Worm (Caenorhabditis elegans) whole organism, late embryonic: ENCODE measurements around the gene oops-1.

Experiments used
- C08G9.2 ChIP-seq: sonication (generic microtip); optimal IDR thresholded peaks from 2 replicates; lab custom pipeline; 2016; ENCODE audit warnings: mild to moderate bottlenecking, missing genetic modification characterization, moderate library complexity, missing compliant biosample characterization
- F13H6.1 ChIP-seq: sonication (generic microtip); optimal IDR thresholded peaks from 2 replicates; lab custom pipeline; 2016; ENCODE audit warnings: missing genetic modification characterization, missing compliant biosample characterization
- K09A11.1 ChIP-seq: sonication (generic microtip); optimal IDR thresholded peaks from 2 replicates; lab custom pipeline; 2017; ENCODE audit warnings: antibody characterized with exemption, mild to moderate bottlenecking, missing genetic modification characterization, missing compliant biosample characterization; ENCODE audit not compliant: insufficient read depth
- T23F11.4 ChIP-seq: fragments of 200-800 bp; sonication (Bioruptor generic); optimal IDR thresholded peaks from 2 replicates; lab custom pipeline; 2018; ENCODE audit warnings: mild to moderate bottlenecking, missing genetic modification characterization, missing compliant biosample characterization
- Y22D7AL.16 ChIP-seq: sonication (generic microtip); optimal IDR thresholded peaks from 2 replicates; lab custom pipeline; 2016; ENCODE audit warnings: missing genetic modification characterization, missing compliant biosample characterization
- ahr-1 ChIP-seq: sonication (generic microtip); optimal IDR thresholded peaks from 2 replicates; lab custom pipeline; 2016; ENCODE audit warnings: missing genetic modification characterization, missing compliant biosample characterization
- ama-1 ChIP-seq: fragments of 150-350 bp; optimal IDR thresholded peaks from 2 replicates; lab custom pipeline; 2014
- ceh-22 ChIP-seq: sonication (generic microtip); optimal IDR thresholded peaks from 2 replicates; lab custom pipeline; 2017; ENCODE audit warnings: missing biosample characterization, missing genetic modification characterization
- ceh-24 ChIP-seq: sonication (generic microtip); optimal IDR thresholded peaks from 2 replicates; lab custom pipeline; 2016; ENCODE audit warnings: mild to moderate bottlenecking, missing genetic modification characterization, missing compliant biosample characterization
- ceh-45 ChIP-seq: fragments of 200-800 bp; sonication (Bioruptor generic); IDR thresholded peaks from 2 replicates; pipeline ENCODE4 v1.3.6; 2022; ENCODE audit warnings: missing genetic modification reagents, missing genetic modification characterization, missing compliant biosample characterization
- ceh-48 ChIP-seq: sonication (generic microtip); optimal IDR thresholded peaks from 2 replicates; lab custom pipeline; 2016; ENCODE audit warnings: missing genetic modification characterization, inconsistent platforms, missing compliant biosample characterization
- ceh-6 ChIP-seq: fragments of 200-800 bp; sonication (Bioruptor generic); optimal IDR thresholded peaks from 2 replicates; lab custom pipeline; 2018; ENCODE audit warnings: mild to moderate bottlenecking, missing genetic modification characterization, missing compliant biosample characterization
- dmd-4 ChIP-seq: sonication (generic microtip); optimal IDR thresholded peaks from 2 replicates; lab custom pipeline; 2016; ENCODE audit warnings: borderline replicate concordance, missing genetic modification characterization, missing compliant biosample characterization
- ets-4 ChIP-seq: sonication (generic microtip); optimal IDR thresholded peaks from 2 replicates; lab custom pipeline; 2016; ENCODE audit warnings: missing genetic modification characterization, missing compliant biosample characterization
- eyg-1 ChIP-seq: sonication (generic microtip); optimal IDR thresholded peaks from 2 replicates; lab custom pipeline; 2016; ENCODE audit warnings: missing genotype, missing genetic modification characterization, missing compliant biosample characterization
- hlh-15 ChIP-seq: sonication (generic microtip); optimal IDR thresholded peaks from 2 replicates; lab custom pipeline; 2016; ENCODE audit warnings: missing genetic modification characterization, missing compliant biosample characterization
- lim-6 ChIP-seq: sonication (generic microtip); optimal IDR thresholded peaks from 2 replicates; lab custom pipeline; 2016; ENCODE audit warnings: missing genetic modification characterization, missing compliant biosample characterization
- madf-2 ChIP-seq: sonication (generic microtip); optimal IDR thresholded peaks from 2 replicates; lab custom pipeline; 2017; ENCODE audit warnings: missing genetic modification characterization, missing compliant biosample characterization
- nfya-1 ChIP-seq: sonication (generic microtip); optimal IDR thresholded peaks from 2 replicates; lab custom pipeline; 2017; ENCODE audit warnings: missing genetic modification characterization, mild to moderate bottlenecking, missing compliant biosample characterization, antibody characterized with exemption, moderate library complexity
- nhr-11 ChIP-seq: fragments of 150-350 bp; optimal IDR thresholded peaks from 2 replicates; lab custom pipeline; 2014; ENCODE audit warnings: missing biosample characterization, missing genetic modification characterization
- odd-2 ChIP-seq: sonication (generic microtip); optimal IDR thresholded peaks from 2 replicates; lab custom pipeline; 2017; ENCODE audit warnings: antibody characterized with exemption, mild to moderate bottlenecking, missing genetic modification characterization, missing compliant biosample characterization
- pag-3 ChIP-seq: sonication (generic microtip); optimal IDR thresholded peaks from 2 replicates; lab custom pipeline; 2016; ENCODE audit warnings: missing compliant biosample characterization, missing genetic modification characterization, borderline replicate concordance
- pat-9 ChIP-seq: fragments of 200-800 bp; sonication (Bioruptor generic); optimal IDR thresholded peaks from 2 replicates; lab custom pipeline; 2018; ENCODE audit warnings: mild to moderate bottlenecking, missing genetic modification characterization, moderate library complexity, missing compliant biosample characterization
- pax-1 ChIP-seq: fragments of 150-350 bp; optimal IDR thresholded peaks from 2 replicates; lab custom pipeline; 2014; ENCODE audit warnings: missing biosample characterization, missing genetic modification characterization
- pha-2 ChIP-seq: sonication (generic microtip); optimal IDR thresholded peaks from 2 replicates; lab custom pipeline; 2017; ENCODE audit warnings: mild to moderate bottlenecking, missing genetic modification characterization, missing compliant biosample characterization
- pha-4 ChIP-seq: fragments of 150-350 bp; optimal IDR thresholded peaks from 2 replicates; lab custom pipeline; 2018; ENCODE audit warnings: missing biosample characterization, missing genetic modification reagents, missing genetic modification characterization
- pros-1 ChIP-seq: fragments of 150-350 bp; optimal IDR thresholded peaks from 2 replicates; lab custom pipeline; 2014; ENCODE audit warnings: missing biosample characterization, missing genetic modification reagents, missing genetic modification characterization
- ref-2 ChIP-seq: sonication (generic microtip); optimal IDR thresholded peaks from 2 replicates; lab custom pipeline; 2016; ENCODE audit warnings: missing genetic modification characterization, missing compliant biosample characterization
- rnt-1 ChIP-seq: sonication (generic microtip); optimal IDR thresholded peaks from 2 replicates; lab custom pipeline; 2016; ENCODE audit warnings: missing genetic modification characterization, missing compliant biosample characterization
- sox-2 ChIP-seq: fragments of 200-800 bp; sonication (Bioruptor generic); IDR thresholded peaks from 2 replicates; pipeline ENCODE4 v1.3.6; 2022; ENCODE audit warnings: missing genetic modification reagents, missing genetic modification characterization, missing compliant biosample characterization
- sox-4 ChIP-seq: sonication (generic microtip); optimal IDR thresholded peaks from 2 replicates; lab custom pipeline; 2017; ENCODE audit warnings: mild to moderate bottlenecking, missing genetic modification characterization, inconsistent platforms, missing compliant biosample characterization
- syd-9 ChIP-seq: sonication (generic microtip); optimal IDR thresholded peaks from 2 replicates; lab custom pipeline; 2016; ENCODE audit warnings: mild to moderate bottlenecking, missing genetic modification characterization, moderate library complexity, missing compliant biosample characterization
- unc-3 ChIP-seq, 2 experiments: fragments of 200-800 bp in 1 of 2; sonication (Bioruptor generic) in 1 of 2; sonication (generic microtip) in 1 of 2; conservative IDR thresholded peaks in 1 of 2; optimal IDR thresholded peaks in 1 of 2; 2 replicates each; pipeline versions ENCODE4 v1.3.6 to Lab custom; 2016 to 2022; ENCODE audit warnings: missing compliant biosample characterization in 2 of 2, missing genetic modification characterization in 2 of 2, missing genetic modification reagents in 1 of 2
- unc-42 ChIP-seq: sonication (generic microtip); optimal IDR thresholded peaks from 2 replicates; lab custom pipeline; 2016; ENCODE audit warnings: missing genotype, missing genetic modification characterization, missing compliant biosample characterization
- unc-55 ChIP-seq: sonication (generic microtip); optimal IDR thresholded peaks from 2 replicates; lab custom pipeline; 2017; ENCODE audit warnings: missing biosample characterization, missing genetic modification reagents, missing genetic modification characterization
- unc-86 ChIP-seq: sonication (generic microtip); optimal IDR thresholded peaks from 2 replicates; lab custom pipeline; 2016; ENCODE audit warnings: missing genetic modification characterization, missing compliant biosample characterization
- zip-5 ChIP-seq: sonication (generic microtip); optimal IDR thresholded peaks from 2 replicates; lab custom pipeline; 2016; ENCODE audit warnings: missing genetic modification characterization, missing compliant biosample characterization

oops-1 gene

DNA sequence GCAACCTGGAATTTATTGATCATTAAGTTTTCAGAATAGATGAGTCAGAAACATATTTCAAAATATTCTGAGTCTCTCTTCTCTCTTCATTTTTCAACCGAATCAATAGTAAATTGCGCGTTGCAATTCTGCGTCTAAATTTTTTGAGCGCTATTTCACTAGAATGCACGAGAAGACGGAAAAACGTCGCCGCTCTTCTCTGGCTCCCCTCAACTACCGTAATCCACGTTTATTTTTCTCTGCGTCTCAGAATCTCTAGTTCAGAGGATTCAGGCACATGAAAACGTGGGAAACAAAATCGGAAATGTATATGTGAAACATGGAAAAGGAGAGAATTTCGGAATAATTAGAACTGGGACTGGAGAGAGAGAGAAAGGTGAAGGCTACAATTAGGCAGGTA lies 8.5 kb downstream of the oops-1 start:
- TF ChIP-seq ceh-6 (GFP tag; lab: Kevin White, UChicago): no peak
- TF ChIP-seq pat-9: no peak
- no peak for TF ChIP-seq eyg-1 (tag; lab: Kevin White, UChicago)
- TF ChIP-seq unc-3 (GFP tag; conservative IDR thresholded peaks at IDR 0.05; lab: Robert Waterston, UW): no peak
- no peak for TF ChIP-seq unc-3 (tag; optimal IDR thresholded peaks at IDR 0.05; lab: Kevin White, UChicago)
- TF ChIP-seq nfya-1 (tag; lab: Kevin White, UChicago): peak; percentile 85
- no peak for TF ChIP-seq ahr-1 (tag; lab: Kevin White, UChicago)
- no peak for TF ChIP-seq lim-6 (tag; lab: Kevin White, UChicago)
- TF ChIP-seq T23F11.4 (GFP tag; lab: Kevin White, UChicago): no peak
- no peak for TF ChIP-seq F13H6.1
- TF ChIP-seq hlh-15 (tag; lab: Kevin White, UChicago): no peak
- peak; percentile 30 for TF ChIP-seq unc-42 (tag; lab: Kevin White, UChicago)
- TF ChIP-seq ets-4 (tag; lab: Kevin White, UChicago): no peak
- no peak for TF ChIP-seq syd-9 (tag; lab: Kevin White, UChicago)
- no peak for TF ChIP-seq unc-86 (tag; lab: Kevin White, UChicago)
- no peak for TF ChIP-seq ceh-22 (tag; lab: Kevin White, UChicago)
- no peak for TF ChIP-seq ceh-48
- no peak for TF ChIP-seq pag-3
- peak; percentile 39 for TF ChIP-seq unc-55
- TF ChIP-seq odd-2: no peak
- no peak for TF ChIP-seq sox-4
- TF ChIP-seq nhr-11 (tag; lab: Kevin White, UChicago): no peak

DNA sequence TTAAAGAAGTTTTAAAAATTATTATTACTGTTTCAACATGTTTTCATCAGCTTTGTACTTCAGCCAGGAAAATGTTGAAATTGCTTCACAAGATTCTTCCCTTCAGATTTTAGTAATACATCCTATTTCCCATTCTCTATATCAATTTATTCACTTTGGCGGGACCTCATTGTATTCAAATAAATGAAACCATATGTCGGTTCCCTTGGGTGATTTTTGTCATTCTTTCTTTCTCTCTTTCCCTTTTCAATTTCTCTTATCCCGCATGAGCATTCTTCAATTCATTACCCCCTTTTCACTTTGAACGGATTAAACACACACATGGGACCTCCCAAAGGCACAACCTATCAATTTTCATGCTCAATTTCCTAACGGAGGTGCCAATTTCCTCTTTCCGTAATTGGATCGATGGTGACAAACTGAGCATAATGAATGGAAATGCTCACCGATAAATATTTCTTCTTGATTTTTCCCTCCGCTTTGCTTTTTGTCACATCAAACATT lies 10.4 kb downstream of the oops-1 start:
- TF ChIP-seq unc-3 (GFP tag; conservative IDR thresholded peaks at IDR 0.05; lab: Robert Waterston, UW) (no peak), unc-3 (tag; optimal IDR thresholded peaks at IDR 0.05; lab: Kevin White, UChicago) (peak; percentile 19), nhr-11 (tag; lab: Kevin White, UChicago) (no peak), unc-42 (tag; lab: Kevin White, UChicago) (peak; percentile 75)

DNA sequence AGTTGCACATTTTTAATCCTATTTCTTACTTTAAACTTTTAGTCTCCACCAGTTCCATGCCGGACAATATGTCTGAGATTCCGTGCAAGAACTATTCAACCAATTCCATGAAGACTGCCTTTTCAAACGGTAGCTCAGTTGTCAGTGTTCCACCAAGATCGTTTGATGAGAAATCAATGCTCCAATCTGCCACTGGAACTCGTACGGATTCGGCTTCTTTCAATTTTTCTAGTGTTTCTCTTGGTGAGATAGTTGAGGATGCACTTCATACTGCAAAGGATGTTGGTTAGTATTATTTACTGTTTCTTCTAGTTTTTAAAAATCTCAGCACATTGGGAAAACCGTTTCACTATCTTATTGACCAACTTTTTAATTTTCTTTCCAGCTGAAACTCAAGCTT lies 14.4 kb downstream of the oops-1 start:
- TF ChIP-seq Y22D7AL.16 (no peak), ref-2 (tag; lab: Kevin White, UChicago) (no peak), T23F11.4 (GFP tag; lab: Kevin White, UChicago) (no peak), madf-2 (tag; lab: Kevin White, UChicago) (no peak), pros-1 (tag; lab: Kevin White, UChicago) (no peak), syd-9 (tag; lab: Kevin White, UChicago) (no peak), unc-42 (tag; lab: Kevin White, UChicago) (no peak), zip-5 (tag; lab: Kevin White, UChicago) (no peak), rnt-1 (tag; lab: Kevin White, UChicago) (no peak), pha-4 (no peak), ceh-45 (GFP tag; lab: Robert Waterston, UW) (no peak), ceh-24 (tag; lab: Kevin White, UChicago) (no peak), nfya-1 (tag; lab: Kevin White, UChicago) (no peak), K09A11.1 (no peak), hlh-15 (tag; lab: Kevin White, UChicago) (no peak), dmd-4 (tag; lab: Kevin White, UChicago) (no peak), pax-1 (no peak), C08G9.2 (no peak)

DNA sequence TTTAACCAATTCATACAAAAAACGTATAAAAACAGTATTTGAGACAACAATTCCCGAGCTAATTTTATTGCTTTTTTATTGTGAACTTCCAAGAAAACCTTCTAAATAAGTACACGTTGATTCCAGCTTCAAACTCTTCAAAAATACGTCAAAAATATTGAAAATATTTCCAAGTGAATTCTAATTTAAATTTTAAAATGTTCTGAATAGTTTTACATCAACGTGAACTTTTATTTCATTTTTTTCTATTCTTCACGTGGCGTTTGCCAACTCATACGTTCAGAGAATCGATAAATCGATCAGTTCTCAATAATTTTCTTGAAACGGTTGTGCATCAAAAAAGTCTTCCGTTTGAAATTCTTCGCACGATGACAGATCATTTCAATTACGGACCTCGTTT lies 16.8 kb downstream of the oops-1 start, which contains the start of gene C31H1.1:
Gene C31H1.1, plus strand, starts transcription at position 301 of the 400 bp plus-strand sequence.
- TF ChIP-seq pat-9 (no peak), madf-2 (tag; lab: Kevin White, UChicago) (no peak), sox-2 (GFP tag; lab: Robert Waterston, UW) (no peak), ama-1 (lab: Kevin White, UChicago) (no peak), pha-2 (tag; lab: Kevin White, UChicago) (no peak)
